Worm (Caenorhabditis elegans) whole organism, mixed stage, embryonic: ENCODE results near the gene D2023.3.
A peak's percentile ranks its signal among the peaks of the same experiment; 100 is the strongest.

Experiments used
- M03D4.4 ChIP-seq: sonication (generic microtip); optimal IDR thresholded peaks from 2 replicates; lab custom pipeline; 2017; ENCODE audit warnings: mild to moderate bottlenecking, missing genetic modification characterization, missing compliant biosample characterization
- bed-3 ChIP-seq: fragments of 200-800 bp; sonication (Bioruptor generic); optimal IDR thresholded peaks from 3 replicates; lab custom pipeline; 2018; ENCODE audit warnings: mild to moderate bottlenecking, missing genetic modification characterization, moderate library complexity, missing compliant biosample characterization
- blmp-1 ChIP-seq: fragments of 150-350 bp; optimal IDR thresholded peaks from 2 replicates; lab custom pipeline; 2014; ENCODE audit warnings: missing biosample characterization, missing genetic modification characterization
- ceh-39 ChIP-seq: fragments of 150-350 bp; optimal IDR thresholded peaks from 2 replicates; lab custom pipeline; 2014; ENCODE audit warnings: missing biosample characterization, missing genetic modification characterization
- ceh-43 ChIP-seq: fragments of 200-800 bp; sonication (Bioruptor generic); optimal IDR thresholded peaks from 2 replicates; lab custom pipeline; 2018; ENCODE audit warnings: mild to moderate bottlenecking, missing genetic modification characterization, moderate library complexity, missing compliant biosample characterization
- ceh-83 ChIP-seq: fragments of 200-800 bp; sonication (Bioruptor generic); optimal IDR thresholded peaks from 2 replicates; lab custom pipeline; 2018; ENCODE audit warnings: mild to moderate bottlenecking, missing genetic modification characterization, missing compliant biosample characterization
- ces-1 ChIP-seq: fragments of 150-350 bp; optimal IDR thresholded peaks from 2 replicates; lab custom pipeline; 2014; ENCODE audit warnings: missing biosample characterization, missing genetic modification reagents, missing genetic modification characterization
- cnd-1 ChIP-seq: fragments of 200-800 bp; sonication (Bioruptor generic); optimal IDR thresholded peaks from 2 replicates; lab custom pipeline; 2018; ENCODE audit warnings: mild to moderate bottlenecking, missing genetic modification characterization, missing compliant biosample characterization
- elt-1 ChIP-seq: sonication (generic microtip); optimal IDR thresholded peaks from 2 replicates; lab custom pipeline; 2017; ENCODE audit warnings: missing genetic modification characterization, mild to moderate bottlenecking, missing compliant biosample characterization, antibody characterized with exemption, moderate library complexity, borderline replicate concordance; ENCODE audit not compliant: insufficient read depth
- elt-3 ChIP-seq: fragments of 150-350 bp; optimal IDR thresholded peaks from 2 replicates; lab custom pipeline; 2014; ENCODE audit warnings: missing biosample characterization, missing genetic modification characterization
- flh-1 ChIP-seq: fragments of 200-800 bp; sonication (Bioruptor generic); optimal IDR thresholded peaks from 2 replicates; lab custom pipeline; 2018; ENCODE audit warnings: mild to moderate bottlenecking, missing genetic modification characterization, moderate library complexity, missing compliant biosample characterization
- ham-2 ChIP-seq: fragments of 200-800 bp; sonication (Bioruptor generic); optimal IDR thresholded peaks from 2 replicates; lab custom pipeline; 2018; ENCODE audit warnings: mild to moderate bottlenecking, missing genetic modification characterization, missing compliant biosample characterization
- hlh-1 ChIP-seq: fragments of 150-350 bp; optimal IDR thresholded peaks from 2 replicates; lab custom pipeline; 2014; ENCODE audit warnings: missing biosample characterization, missing genetic modification reagents, missing genetic modification characterization
- lin-13 ChIP-seq: fragments of 150-350 bp; optimal IDR thresholded peaks from 2 replicates; lab custom pipeline; 2014; ENCODE audit warnings: missing biosample characterization, missing genetic modification characterization
- lin-32 ChIP-seq: fragments of 200-800 bp; sonication (Bioruptor generic); optimal IDR thresholded peaks from 2 replicates; lab custom pipeline; 2018; ENCODE audit warnings: mild to moderate bottlenecking, missing genetic modification characterization, missing compliant biosample characterization
- lsy-2 ChIP-seq: fragments of 150-350 bp; optimal IDR thresholded peaks from 2 replicates; lab custom pipeline; 2014; ENCODE audit warnings: missing biosample characterization, missing genetic modification characterization
- mab-5 ChIP-seq: fragments of 150-350 bp; optimal IDR thresholded peaks from 2 replicates; lab custom pipeline; 2014; ENCODE audit warnings: missing biosample characterization, missing genetic modification characterization
- mls-2 ChIP-seq: sonication (generic microtip); optimal IDR thresholded peaks from 2 replicates; lab custom pipeline; 2016; ENCODE audit warnings: mild to moderate bottlenecking, missing genetic modification characterization, moderate library complexity, missing compliant biosample characterization
- nhr-12 ChIP-seq: fragments of 150-350 bp; optimal IDR thresholded peaks from 2 replicates; lab custom pipeline; 2014; ENCODE audit warnings: missing biosample characterization, missing genetic modification characterization
- nhr-2 ChIP-seq: fragments of 150-350 bp; optimal IDR thresholded peaks from 2 replicates; lab custom pipeline; 2014; ENCODE audit warnings: missing biosample characterization, missing genetic modification characterization
- nhr-237 ChIP-seq: fragments of 150-350 bp; optimal IDR thresholded peaks from 2 replicates; lab custom pipeline; 2014; ENCODE audit warnings: missing biosample characterization, missing genetic modification characterization
- pha-4 ChIP-seq: fragments of 150-350 bp; optimal IDR thresholded peaks from 2 replicates; lab custom pipeline; 2018; ENCODE audit warnings: missing biosample characterization, missing genetic modification reagents, missing genetic modification characterization
- sem-2 ChIP-seq: fragments of 200-800 bp; sonication (Bioruptor generic); optimal IDR thresholded peaks from 2 replicates; lab custom pipeline; 2018; ENCODE audit warnings: mild to moderate bottlenecking, missing genetic modification characterization, missing compliant biosample characterization
- snpc-4 ChIP-seq: fragments of 150-350 bp; optimal IDR thresholded peaks from 2 replicates; lab custom pipeline; 2014; ENCODE audit warnings: missing biosample characterization, missing genetic modification characterization
- sptf-1 ChIP-seq: sonication (generic microtip); optimal IDR thresholded peaks from 2 replicates; lab custom pipeline; 2017; ENCODE audit warnings: mild to moderate bottlenecking, missing genetic modification characterization, moderate library complexity, missing compliant biosample characterization
- tbx-8 ChIP-seq: fragments of 200-800 bp; sonication (Bioruptor generic); optimal IDR thresholded peaks from 2 replicates; lab custom pipeline; 2018; ENCODE audit warnings: mild to moderate bottlenecking, missing genetic modification characterization, moderate library complexity, missing compliant biosample characterization
- unc-120 ChIP-seq: sonication (generic microtip); optimal IDR thresholded peaks from 2 replicates; lab custom pipeline; 2017; ENCODE audit warnings: missing genetic modification characterization, missing compliant biosample characterization; ENCODE audit not compliant: poor library complexity, severe bottlenecking
- unc-62 ChIP-seq: fragments of 150-350 bp; optimal IDR thresholded peaks from 2 replicates; lab custom pipeline; 2014; ENCODE audit warnings: missing biosample characterization, missing genetic modification reagents, missing genetic modification characterization
- zip-8 ChIP-seq: fragments of 150-350 bp; optimal IDR thresholded peaks from 2 replicates; lab custom pipeline; 2014; ENCODE audit warnings: missing biosample characterization, missing genetic modification characterization
- ztf-11 ChIP-seq: fragments of 150-350 bp; optimal IDR thresholded peaks from 2 replicates; lab custom pipeline; 2014; ENCODE audit warnings: missing biosample characterization, missing genetic modification characterization

D2023.3 gene

DNA sequence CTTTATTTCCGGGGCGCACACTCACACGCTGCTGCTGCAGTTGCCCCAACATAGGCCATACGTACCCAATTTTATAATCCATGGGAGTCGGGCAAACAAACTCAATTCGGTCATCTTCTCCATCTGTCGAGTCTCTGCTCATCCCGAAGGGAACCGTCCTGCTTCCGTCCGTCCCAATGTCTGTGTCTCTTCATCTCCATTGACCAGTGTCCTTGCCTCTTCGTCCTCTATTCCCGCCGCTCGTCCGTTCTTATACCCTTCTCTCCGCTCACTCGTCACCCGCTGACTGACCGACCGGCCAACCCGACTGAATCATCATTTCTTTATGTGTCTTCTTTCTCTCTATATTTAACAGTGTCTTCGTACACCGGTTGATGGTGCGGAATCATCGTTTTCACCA, 33.0 kb upstream of the D2023.3 start:
- TF ChIP-seq hlh-1 (tag; lab: Kevin White, UChicago) (peak; percentile 3), ztf-11 (tag; lab: Kevin White, UChicago) (no peak), zip-8 (no peak), snpc-4 (no peak), ham-2 (GFP tag; lab: Kevin White, UChicago) (peak; percentile 59), unc-62 (GFP tag; lab: Kevin White, UChicago) (peak; percentile 50), M03D4.4 (tag; lab: Kevin White, UChicago) (peak; percentile 39), cnd-1 (peak; percentile 84), ces-1 (GFP tag; lab: Kevin White, UChicago) (peak; percentile 91), nhr-2 (peak; percentile 90), lin-13 (tag; lab: Kevin White, UChicago) (peak; percentile 35), unc-120 (tag; lab: Kevin White, UChicago) (peak; percentile 9), mls-2 (tag; lab: Kevin White, UChicago) (peak; percentile 56), sptf-1 (tag; lab: Kevin White, UChicago) (peak; percentile 39), ceh-39 (no peak)

ce11 chrV:11843678-11844366, 32.0 kb upstream of the D2023.3 start, which contains the start of gene nphp-4:
Gene nphp-4 (minus strand): TSS chrV:11843728.
- TF ChIP-seq unc-120 (tag; lab: Kevin White, UChicago) (no peak), ceh-39 (no peak), pha-4 (tag; lab: Kevin White, UChicago) (no peak), snpc-4 (no peak), elt-3 (tag; lab: Kevin White, UChicago) (no peak), sem-2 (no peak), lin-32 (GFP tag; lab: Kevin White, UChicago) (no peak), ham-2 (GFP tag; lab: Kevin White, UChicago) (no peak), nhr-2 (no peak), cnd-1 (no peak), unc-62 (GFP tag; lab: Kevin White, UChicago) (no peak), ceh-43 (GFP tag; lab: Kevin White, UChicago) (no peak), lin-13 (tag; lab: Kevin White, UChicago) (no peak), nhr-12 (tag; lab: Kevin White, UChicago) (no peak), M03D4.4 (tag; lab: Kevin White, UChicago) (no peak), sptf-1 (tag; lab: Kevin White, UChicago) (no peak)

ce11 chrV:11839220-11839619, 27.4 kb upstream of the D2023.3 start, which contains the start of gene idpb-5:
Gene idpb-5 (plus strand): TSS chrV:11839520.
- no peak for TF ChIP-seq sem-2
- no peak for TF ChIP-seq blmp-1
- TF ChIP-seq ztf-11 (tag; lab: Kevin White, UChicago), result no peak
- TF ChIP-seq lin-32 (GFP tag; lab: Kevin White, UChicago), result no peak
- no peak for TF ChIP-seq nhr-2
- no peak for TF ChIP-seq elt-1
- no peak for TF ChIP-seq M03D4.4 (tag; lab: Kevin White, UChicago)
- TF ChIP-seq pha-4 (tag; lab: Kevin White, UChicago), result no peak
- TF ChIP-seq mab-5 (tag; lab: Kevin White, UChicago), result no peak
- no peak for TF ChIP-seq snpc-4
- TF ChIP-seq flh-1, result no peak
- TF ChIP-seq nhr-237 (tag; lab: Kevin White, UChicago), result no peak
- no peak for TF ChIP-seq mls-2 (tag; lab: Kevin White, UChicago)
- TF ChIP-seq ceh-43 (GFP tag; lab: Kevin White, UChicago), result no peak
- no peak for TF ChIP-seq bed-3 (GFP tag; lab: Kevin White, UChicago)
- TF ChIP-seq lin-13 (tag; lab: Kevin White, UChicago), result no peak
- TF ChIP-seq ces-1 (GFP tag; lab: Kevin White, UChicago), result no peak
- no peak for TF ChIP-seq tbx-8 (GFP tag; lab: Kevin White, UChicago)
- TF ChIP-seq lsy-2 (tag; lab: Kevin White, UChicago), result no peak
- no peak for TF ChIP-seq ceh-83

- TF ChIP-seq nhr-12 (tag; lab: Kevin White, UChicago) (no peak), cnd-1 (no peak), nhr-237 (tag; lab: Kevin White, UChicago) (no peak), unc-120 (tag; lab: Kevin White, UChicago) (peak; percentile 41), mab-5 (tag; lab: Kevin White, UChicago) (no peak), hlh-1 (tag; lab: Kevin White, UChicago) (peak; percentile 44)
These were observed 24.3 kb upstream of the D2023.3 start, which contains the start of gene R13H4.2 for ce11 chrV:11836073-11836472. Gene R13H4.2 (plus strand): TSS chrV:11836391.
